Worm (Caenorhabditis elegans) whole organism, L4/young adult: ENCODE measurements around the gene lgc-47.

Experiments
- dao-5 ChIP-seq: sonication (generic microtip); optimal IDR thresholded peaks from 2 replicates; lab custom pipeline; 2016; ENCODE audit warnings: missing genotype, missing genetic modification characterization, moderate library complexity, missing compliant biosample characterization
- him-1 ChIP-seq: sonication (generic microtip); optimal IDR thresholded peaks from 2 replicates; lab custom pipeline; 2016; ENCODE audit warnings: missing genotype, missing genetic modification reagents, missing genetic modification characterization, missing compliant biosample characterization

ce11 chrX:9837989-9838541 is 30.6 kb upstream of the lgc-47 start, which contains the start of gene ipla-2:
- TF ChIP-seq him-1 (tag; lab: Kevin White, UChicago) (no peak), dao-5 (tag; lab: Kevin White, UChicago) (no peak)
